Worm (Caenorhabditis elegans) whole organism, L3 larva: Measurements from ENCODE around the gene cut-4.

Experiments
- daf-12 ChIP-seq: fragments of 150-350 bp; optimal IDR thresholded peaks from 2 replicates; lab custom pipeline; 2014; ENCODE audit warnings: missing biosample characterization, missing genetic modification reagents, missing genetic modification characterization
- nhr-25 ChIP-seq: sonication (generic microtip); optimal IDR thresholded peaks from 2 replicates; lab custom pipeline; 2017; ENCODE audit warnings: missing biosample characterization, missing genetic modification characterization
- nhr-76 ChIP-seq: fragments of 150-350 bp; sonication (generic microtip); optimal IDR thresholded peaks from 5 replicates; lab custom pipeline; 2014; ENCODE audit warnings: missing biosample characterization, missing genetic modification characterization
- sea-2 ChIP-seq: fragments of 150-350 bp; sonication (generic microtip); optimal IDR thresholded peaks from 4 replicates; lab custom pipeline; 2014; ENCODE audit warnings: missing biosample characterization, missing genetic modification reagents, missing genetic modification characterization

- TF ChIP-seq sea-2: no peak
- no peak for TF ChIP-seq nhr-25 (tag; lab: Kevin White, UChicago)
- TF ChIP-seq nhr-76 (tag; lab: Kevin White, UChicago): no peak
- TF ChIP-seq daf-12 (tag; lab: Kevin White, UChicago): no peak
Observed at ce11 chrII:10464230-10464920, 28.4 kb downstream of the cut-4 start, which contains the start of the genes ZK673.6 and sdz-37.
